Worm (Caenorhabditis elegans) whole organism, mixed stage, embryonic: ENCODE measurements around the gene msp-50.

Experiments
- bed-3 ChIP-seq: fragments of 200-800 bp; sonication (Bioruptor generic); optimal IDR thresholded peaks from 3 replicates; lab custom pipeline; 2018; ENCODE audit warnings: mild to moderate bottlenecking, missing genetic modification characterization, moderate library complexity, missing compliant biosample characterization
- blmp-1 ChIP-seq: fragments of 150-350 bp; optimal IDR thresholded peaks from 2 replicates; lab custom pipeline; 2014; ENCODE audit warnings: missing biosample characterization, missing genetic modification characterization
- ceh-39 ChIP-seq: fragments of 150-350 bp; optimal IDR thresholded peaks from 2 replicates; lab custom pipeline; 2014; ENCODE audit warnings: missing biosample characterization, missing genetic modification characterization
- ceh-43 ChIP-seq: fragments of 200-800 bp; sonication (Bioruptor generic); optimal IDR thresholded peaks from 2 replicates; lab custom pipeline; 2018; ENCODE audit warnings: mild to moderate bottlenecking, missing genetic modification characterization, moderate library complexity, missing compliant biosample characterization
- ces-1 ChIP-seq: fragments of 150-350 bp; optimal IDR thresholded peaks from 2 replicates; lab custom pipeline; 2014; ENCODE audit warnings: missing biosample characterization, missing genetic modification reagents, missing genetic modification characterization
- cnd-1 ChIP-seq: fragments of 200-800 bp; sonication (Bioruptor generic); optimal IDR thresholded peaks from 2 replicates; lab custom pipeline; 2018; ENCODE audit warnings: mild to moderate bottlenecking, missing genetic modification characterization, missing compliant biosample characterization
- drap-1 ChIP-seq: fragments of 200-800 bp; sonication (Bioruptor generic); optimal IDR thresholded peaks from 3 replicates; lab custom pipeline; 2018; ENCODE audit warnings: mild to moderate bottlenecking, missing genetic modification characterization, missing compliant biosample characterization
- elt-1 ChIP-seq: sonication (generic microtip); optimal IDR thresholded peaks from 2 replicates; lab custom pipeline; 2017; ENCODE audit warnings: missing genetic modification characterization, mild to moderate bottlenecking, missing compliant biosample characterization, antibody characterized with exemption, moderate library complexity, borderline replicate concordance; ENCODE audit not compliant: insufficient read depth
- elt-3 ChIP-seq: fragments of 150-350 bp; optimal IDR thresholded peaks from 2 replicates; lab custom pipeline; 2014; ENCODE audit warnings: missing biosample characterization, missing genetic modification characterization
- flh-1 ChIP-seq: fragments of 200-800 bp; sonication (Bioruptor generic); optimal IDR thresholded peaks from 2 replicates; lab custom pipeline; 2018; ENCODE audit warnings: mild to moderate bottlenecking, missing genetic modification characterization, moderate library complexity, missing compliant biosample characterization
- ham-2 ChIP-seq: fragments of 200-800 bp; sonication (Bioruptor generic); optimal IDR thresholded peaks from 2 replicates; lab custom pipeline; 2018; ENCODE audit warnings: mild to moderate bottlenecking, missing genetic modification characterization, missing compliant biosample characterization
- hlh-1 ChIP-seq: fragments of 150-350 bp; optimal IDR thresholded peaks from 2 replicates; lab custom pipeline; 2014; ENCODE audit warnings: missing biosample characterization, missing genetic modification reagents, missing genetic modification characterization
- lin-13 ChIP-seq: fragments of 150-350 bp; optimal IDR thresholded peaks from 2 replicates; lab custom pipeline; 2014; ENCODE audit warnings: missing biosample characterization, missing genetic modification characterization
- lin-32 ChIP-seq: fragments of 200-800 bp; sonication (Bioruptor generic); optimal IDR thresholded peaks from 2 replicates; lab custom pipeline; 2018; ENCODE audit warnings: mild to moderate bottlenecking, missing genetic modification characterization, missing compliant biosample characterization
- mab-5 ChIP-seq: fragments of 150-350 bp; optimal IDR thresholded peaks from 2 replicates; lab custom pipeline; 2014; ENCODE audit warnings: missing biosample characterization, missing genetic modification characterization
- mep-1 ChIP-seq: fragments of 150-350 bp; optimal IDR thresholded peaks from 2 replicates; lab custom pipeline; 2017; ENCODE audit warnings: missing biosample characterization, missing genetic modification reagents, missing genetic modification characterization, inconsistent platforms
- mls-2 ChIP-seq: sonication (generic microtip); optimal IDR thresholded peaks from 2 replicates; lab custom pipeline; 2016; ENCODE audit warnings: mild to moderate bottlenecking, missing genetic modification characterization, moderate library complexity, missing compliant biosample characterization
- nhr-12 ChIP-seq: fragments of 150-350 bp; optimal IDR thresholded peaks from 2 replicates; lab custom pipeline; 2014; ENCODE audit warnings: missing biosample characterization, missing genetic modification characterization
- nhr-2 ChIP-seq: fragments of 150-350 bp; optimal IDR thresholded peaks from 2 replicates; lab custom pipeline; 2014; ENCODE audit warnings: missing biosample characterization, missing genetic modification characterization
- nhr-237 ChIP-seq: fragments of 150-350 bp; optimal IDR thresholded peaks from 2 replicates; lab custom pipeline; 2014; ENCODE audit warnings: missing biosample characterization, missing genetic modification characterization
- nhr-28 ChIP-seq: fragments of 150-350 bp; optimal IDR thresholded peaks from 2 replicates; lab custom pipeline; 2014; ENCODE audit warnings: missing biosample characterization, missing genetic modification characterization
- pha-4 ChIP-seq: fragments of 150-350 bp; optimal IDR thresholded peaks from 2 replicates; lab custom pipeline; 2018; ENCODE audit warnings: missing biosample characterization, missing genetic modification reagents, missing genetic modification characterization
- sem-2 ChIP-seq: fragments of 200-800 bp; sonication (Bioruptor generic); optimal IDR thresholded peaks from 2 replicates; lab custom pipeline; 2018; ENCODE audit warnings: mild to moderate bottlenecking, missing genetic modification characterization, missing compliant biosample characterization
- snpc-4 ChIP-seq: fragments of 150-350 bp; optimal IDR thresholded peaks from 2 replicates; lab custom pipeline; 2014; ENCODE audit warnings: missing biosample characterization, missing genetic modification characterization
- sptf-1 ChIP-seq: sonication (generic microtip); optimal IDR thresholded peaks from 2 replicates; lab custom pipeline; 2017; ENCODE audit warnings: mild to moderate bottlenecking, missing genetic modification characterization, moderate library complexity, missing compliant biosample characterization
- tbx-8 ChIP-seq: fragments of 200-800 bp; sonication (Bioruptor generic); optimal IDR thresholded peaks from 2 replicates; lab custom pipeline; 2018; ENCODE audit warnings: mild to moderate bottlenecking, missing genetic modification characterization, moderate library complexity, missing compliant biosample characterization
- unc-120 ChIP-seq: sonication (generic microtip); optimal IDR thresholded peaks from 2 replicates; lab custom pipeline; 2017; ENCODE audit warnings: missing genetic modification characterization, missing compliant biosample characterization; ENCODE audit not compliant: poor library complexity, severe bottlenecking
- unc-39 ChIP-seq: fragments of 150-350 bp; optimal IDR thresholded peaks from 2 replicates; lab custom pipeline; 2014; ENCODE audit warnings: missing biosample characterization, missing genetic modification characterization
- ztf-11 ChIP-seq: fragments of 150-350 bp; optimal IDR thresholded peaks from 2 replicates; lab custom pipeline; 2014; ENCODE audit warnings: missing biosample characterization, missing genetic modification characterization

The msp-50 gene

DNA sequence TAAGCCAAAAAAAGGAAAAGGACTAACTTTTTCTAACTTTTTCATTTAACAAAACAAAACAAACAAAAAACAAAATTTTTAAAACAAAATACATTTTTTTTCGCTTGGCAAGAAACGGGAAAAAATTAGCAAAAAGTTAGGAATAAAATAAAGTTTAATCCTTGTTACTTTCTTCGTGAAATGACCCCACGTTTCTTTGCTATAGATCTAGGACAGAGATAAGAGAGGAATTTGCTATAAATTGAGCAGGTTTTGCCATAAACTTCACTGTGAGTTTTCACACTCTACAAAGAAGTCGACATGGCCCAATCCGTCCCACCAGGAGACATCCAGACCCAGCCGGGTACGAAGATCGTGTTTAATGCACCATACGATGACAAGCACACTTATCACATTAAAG, at the start of gene msp-50:
Gene msp-50 (plus strand): TSS at position 301 of the 400 bp plus-strand sequence.
- no peak for TF ChIP-seq ztf-11 (tag; lab: Kevin White, UChicago)
- TF ChIP-seq ham-2 (GFP tag; lab: Kevin White, UChicago) = no peak
- TF ChIP-seq tbx-8 (GFP tag; lab: Kevin White, UChicago) = no peak
- TF ChIP-seq mls-2 (tag; lab: Kevin White, UChicago) = no peak
- no peak for TF ChIP-seq cnd-1 (tag; lab: Kevin White, UChicago)
- no peak for TF ChIP-seq ceh-39 (tag; lab: Kevin White, UChicago)
- no peak for TF ChIP-seq bed-3 (GFP tag; lab: Kevin White, UChicago)
- no peak for TF ChIP-seq hlh-1
- TF ChIP-seq nhr-28 (tag; lab: Kevin White, UChicago) = no peak
- no peak for TF ChIP-seq nhr-12 (tag; lab: Kevin White, UChicago)
- TF ChIP-seq sem-2 = no peak
- TF ChIP-seq drap-1 (GFP tag; lab: Kevin White, UChicago) = no peak
- TF ChIP-seq lin-13 = no peak
- no peak for TF ChIP-seq blmp-1

DNA sequence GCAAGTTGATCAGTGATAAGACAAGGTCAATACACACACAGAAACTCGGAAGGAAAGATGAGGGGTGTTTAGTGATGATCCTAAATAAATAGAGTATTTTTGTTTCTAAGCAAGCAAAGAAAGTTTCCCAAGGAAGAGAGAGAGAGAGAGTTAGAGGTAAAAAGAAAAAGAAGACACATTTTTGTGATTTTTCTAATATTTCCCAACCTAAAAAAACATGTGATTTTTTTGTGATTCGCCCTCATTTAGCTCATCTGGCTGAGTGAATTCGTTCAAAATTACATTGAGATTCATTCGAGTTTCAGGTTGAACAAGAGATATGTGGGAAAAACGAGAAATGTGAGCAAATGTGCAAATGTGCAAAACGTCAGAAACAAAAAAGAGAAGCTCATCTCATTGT, 48.8 kb upstream of the msp-50 start, which contains the start of gene srb-16:
Gene srb-16 (minus strand): TSS at position 101 of the 400 bp plus-strand sequence.
- no peak for TF ChIP-seq pha-4 (tag; lab: Kevin White, UChicago)
- TF ChIP-seq ham-2 (GFP tag; lab: Kevin White, UChicago) = no peak
- TF ChIP-seq nhr-12 (tag; lab: Kevin White, UChicago) = no peak
- no peak for TF ChIP-seq drap-1 (GFP tag; lab: Kevin White, UChicago)
- no peak for TF ChIP-seq ces-1 (GFP tag; lab: Kevin White, UChicago)
- TF ChIP-seq elt-3 (tag; lab: Kevin White, UChicago) = no peak
- TF ChIP-seq blmp-1 = no peak
- no peak for TF ChIP-seq snpc-4 (tag; lab: Kevin White, UChicago)
- no peak for TF ChIP-seq tbx-8 (GFP tag; lab: Kevin White, UChicago)
- TF ChIP-seq mab-5 (tag; lab: Kevin White, UChicago) = no peak
- no peak for TF ChIP-seq ceh-43 (GFP tag; lab: Kevin White, UChicago)
- no peak for TF ChIP-seq cnd-1 (tag; lab: Kevin White, UChicago)
- no peak for TF ChIP-seq ceh-39 (tag; lab: Kevin White, UChicago)
- TF ChIP-seq unc-39 (tag; lab: Kevin White, UChicago) = no peak
- no peak for TF ChIP-seq elt-1 (tag; lab: Kevin White, UChicago)

DNA sequence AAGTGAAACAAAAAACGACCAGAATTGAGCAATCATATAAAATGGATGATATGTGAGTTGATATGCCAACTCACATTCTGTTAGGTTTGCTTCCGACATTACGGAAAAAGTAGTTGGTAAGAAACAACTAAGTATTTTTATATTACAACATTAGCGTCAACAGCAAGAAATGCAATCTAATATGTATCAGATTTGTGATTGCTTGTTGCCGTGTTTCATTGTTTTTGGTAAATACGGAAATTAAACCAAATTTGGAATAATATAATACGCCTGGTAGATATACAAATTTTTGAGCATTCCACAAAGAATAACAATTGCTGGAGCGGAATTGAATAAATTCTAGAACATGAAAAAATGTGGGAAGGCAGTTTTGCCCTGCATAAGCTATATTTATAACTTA, 45.1 kb upstream of the msp-50 start, which contains the start of gene srb-12:
Gene srb-12 (minus strand): TSS at position 101 of the 400 bp plus-strand sequence.
- TF ChIP-seq mep-1 (no peak), elt-3 (tag; lab: Kevin White, UChicago) (no peak), mab-5 (tag; lab: Kevin White, UChicago) (no peak), lin-13 (no peak), hlh-1 (no peak), sem-2 (no peak), nhr-2 (no peak), flh-1 (GFP tag; lab: Kevin White, UChicago) (no peak)
- TF ChIP-seq, all 35 proteins: peak for 0

DNA sequence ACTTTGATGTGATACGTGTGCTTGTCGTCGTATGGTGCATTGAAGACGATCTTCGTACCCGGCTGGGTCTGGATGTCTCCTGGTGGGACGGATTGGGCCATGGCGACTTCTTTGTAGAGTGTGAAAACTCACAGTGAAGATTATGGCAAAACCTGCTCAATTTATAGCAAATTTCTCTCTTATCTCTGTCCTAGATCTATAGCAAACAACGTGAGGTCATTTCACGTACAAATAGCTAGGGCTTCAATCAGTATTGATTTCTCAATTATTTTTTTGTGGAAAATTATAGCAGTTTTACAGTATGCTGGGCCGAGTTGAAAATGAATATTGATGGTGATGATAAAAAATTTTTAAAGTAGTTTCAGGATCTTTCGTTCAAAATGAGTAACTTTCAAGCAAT, 42.6 kb upstream of the msp-50 start, which contains the start of gene msp-45:
Gene msp-45 (minus strand): TSS at position 101 of the 400 bp plus-strand sequence.
- TF ChIP-seq lin-13 (no peak), bed-3 (GFP tag; lab: Kevin White, UChicago) (no peak), drap-1 (GFP tag; lab: Kevin White, UChicago) (no peak), pha-4 (tag; lab: Kevin White, UChicago) (no peak), sptf-1 (tag; lab: Kevin White, UChicago) (no peak), sem-2 (no peak), ham-2 (GFP tag; lab: Kevin White, UChicago) (no peak), unc-120 (no peak), ztf-11 (tag; lab: Kevin White, UChicago) (no peak), nhr-2 (no peak), elt-3 (tag; lab: Kevin White, UChicago) (no peak)

DNA sequence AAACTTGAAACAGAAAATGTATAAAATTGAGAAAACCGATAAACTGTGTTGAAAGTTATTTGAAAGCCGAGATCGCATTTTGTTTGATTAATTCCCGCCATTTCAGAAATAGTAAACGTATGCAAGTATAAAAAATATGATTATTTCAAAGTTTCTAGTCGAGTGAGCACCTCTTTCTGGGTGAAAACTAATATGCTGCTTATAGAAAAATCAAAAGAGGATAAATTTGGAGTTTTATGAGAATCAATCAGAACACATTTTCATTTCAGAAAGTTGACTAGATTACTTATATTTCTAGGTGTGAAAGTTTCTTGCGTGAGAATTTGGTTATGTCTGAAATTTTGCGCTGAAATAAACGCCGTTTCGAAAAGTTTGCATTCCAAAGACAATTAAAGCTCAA, 42.1 kb upstream of the msp-50 start, which contains the start of gene srb-13:
Gene srb-13 (minus strand): TSS at position 101 of the 400 bp plus-strand sequence.
- TF ChIP-seq nhr-237 (tag; lab: Kevin White, UChicago) (no peak), mls-2 (tag; lab: Kevin White, UChicago) (no peak), lin-32 (GFP tag; lab: Kevin White, UChicago) (no peak), flh-1 (GFP tag; lab: Kevin White, UChicago) (no peak), elt-1 (tag; lab: Kevin White, UChicago) (no peak)
